Worm (Caenorhabditis elegans) whole organism, L1 larva: ENCODE data around the gene lec-12.

Source experiments
- dpl-1 ChIP-seq, 3 experiments: fragments of 150-350 bp in 2 of 3; sonication (generic microtip) in 1 of 3; optimal IDR thresholded peaks; 2 replicates each; lab custom pipeline; 2014 to 2017; ENCODE audit warnings: missing biosample characterization in 3 of 3, missing genetic modification characterization in 3 of 3, missing genetic modification reagents in 3 of 3
- mdl-1 ChIP-seq, 2 experiments: fragments of 150-350 bp; optimal IDR thresholded peaks; 2 replicates each; lab custom pipeline; 2014 to 2017; ENCODE audit warnings: missing biosample characterization in 2 of 2, missing genetic modification characterization in 2 of 2, inconsistent platforms in 1 of 2
- nhr-12 ChIP-seq: sonication (generic microtip); optimal IDR thresholded peaks from 2 replicates; lab custom pipeline; 2017; ENCODE audit warnings: missing biosample characterization, missing genetic modification characterization
- nhr-20 ChIP-seq: sonication (generic microtip); optimal IDR thresholded peaks from 2 replicates; lab custom pipeline; 2016; ENCODE audit warnings: mild to moderate bottlenecking, missing genetic modification characterization, missing compliant biosample characterization
- nhr-85 ChIP-seq: sonication (generic microtip); peaks from one replicate; lab custom pipeline; 2016; ENCODE audit warnings: missing genetic modification characterization, inconsistent platforms, missing compliant biosample characterization
- nhr-90 ChIP-seq: sonication (generic microtip); optimal IDR thresholded peaks from 2 replicates; lab custom pipeline; 2016; ENCODE audit warnings: mild to moderate bottlenecking, missing genetic modification characterization, missing compliant biosample characterization; ENCODE audit not compliant: poor library complexity
- pax-3 ChIP-seq: fragments of 200-800 bp; sonication (Bioruptor generic); optimal IDR thresholded peaks from 2 replicates; lab custom pipeline; 2018; ENCODE audit warnings: mild to moderate bottlenecking, missing genetic modification characterization, moderate library complexity, missing compliant biosample characterization
- pqm-1 ChIP-seq: sonication (generic microtip); optimal IDR thresholded peaks from 3 replicates; lab custom pipeline; 2017; ENCODE audit warnings: missing biosample characterization, missing genetic modification characterization
- skn-1 ChIP-seq: fragments of 150-350 bp; optimal IDR thresholded peaks from 2 replicates; lab custom pipeline; 2014; ENCODE audit warnings: missing biosample characterization, missing genetic modification characterization
- swsn-7 ChIP-seq: sonication (generic microtip); optimal IDR thresholded peaks from 2 replicates; lab custom pipeline; 2016; ENCODE audit warnings: missing genetic modification characterization, missing compliant biosample characterization
- vab-15 ChIP-seq: sonication (generic microtip); optimal IDR thresholded peaks from 2 replicates; lab custom pipeline; 2017; ENCODE audit warnings: missing genotype, mild to moderate bottlenecking, missing genetic modification characterization, missing compliant biosample characterization

DNA sequence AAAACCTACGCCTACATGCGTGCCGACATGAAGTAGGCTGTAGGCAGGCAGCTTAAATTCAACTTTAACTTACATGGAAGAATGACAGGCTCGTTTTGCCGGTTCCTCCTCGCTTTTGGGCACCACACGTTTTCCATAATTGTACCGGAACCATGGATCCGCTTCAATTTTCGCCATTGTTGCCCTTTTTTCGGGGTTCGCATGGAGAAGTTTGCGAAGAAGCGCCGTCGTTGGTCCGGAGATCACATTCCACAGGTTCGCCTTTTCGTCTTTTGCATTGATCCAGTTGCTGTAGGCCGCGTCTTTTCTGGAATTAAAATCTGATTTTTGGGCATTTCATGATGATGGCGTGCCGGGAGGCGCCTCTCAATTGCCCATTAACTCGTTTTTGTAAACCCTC, 32.8 kb downstream of the lec-12 start:
- TF ChIP-seq nhr-85 (tag; lab: Kevin White, UChicago) (no peak), nhr-90 (no peak), mdl-1 (tag; optimal IDR thresholded peaks at IDR 0.05; lab: Kevin White, UChicago) (no peak), swsn-7 (tag; lab: Kevin White, UChicago) (no peak), pqm-1 (tag; lab: Kevin White, UChicago) (no peak), nhr-20 (tag; lab: Kevin White, UChicago) (no peak), vab-15 (tag; lab: Kevin White, UChicago) (no peak), pax-3 (no peak), nhr-12 (tag; lab: Kevin White, UChicago) (no peak), skn-1 (tag; lab: Kevin White, UChicago) (no peak), dpl-1 (GFP tag; optimal IDR thresholded peaks at IDR 0.05; lab: Kevin White, UChicago) (no peak)
